Worm (Caenorhabditis elegans) whole organism, young adult: ENCODE results near the gene D2096.13.

ENCODE experiments used
- C06A6.2 ChIP-seq: fragments of 200-800 bp; sonication (Bioruptor generic); conservative IDR thresholded peaks from 2 replicates; pipeline ENCODE4 v1.3.6; 2022; ENCODE audit warnings: missing genetic modification characterization, missing compliant biosample characterization
- F23B12.7 ChIP-seq: sonication (generic microtip); optimal IDR thresholded peaks from 2 replicates; lab custom pipeline; 2017; ENCODE audit warnings: missing genetic modification characterization, mild to moderate bottlenecking, missing compliant biosample characterization, antibody characterized with exemption, moderate library complexity; ENCODE audit not compliant: insufficient read depth
- Y53F4B.3 ChIP-seq: fragments of 200-800 bp; sonication (Bioruptor generic); IDR thresholded peaks from 2 replicates; pipeline ENCODE4 v1.3.6; 2022; ENCODE audit warnings: missing genetic modification reagents, missing genetic modification characterization, missing compliant biosample characterization
- ama-1 ChIP-seq, 3 experiments: fragments of 150-350 bp in 1 of 3; sonication (generic microtip) in 2 of 3; optimal IDR thresholded peaks; 2 replicates each; lab custom pipeline; 2014 to 2018; ENCODE audit warnings: missing biosample characterization in 2 of 3, missing genetic modification characterization in 2 of 3, missing genetic modification reagents in 2 of 3
- dpl-1 ChIP-seq: fragments of 150-350 bp; optimal IDR thresholded peaks from 2 replicates; lab custom pipeline; 2014; ENCODE audit warnings: missing biosample characterization, missing genetic modification reagents, missing genetic modification characterization
- egl-18 ChIP-seq: fragments of 200-800 bp; sonication (Bioruptor generic); IDR thresholded peaks from 2 replicates; pipeline ENCODE4 v1.3.6; 2022; ENCODE audit warnings: missing genetic modification reagents, missing genetic modification characterization, missing compliant biosample characterization
- ets-4 ChIP-seq: fragments of 200-800 bp; sonication (Bioruptor generic); optimal IDR thresholded peaks from 2 replicates; lab custom pipeline; 2018; ENCODE audit warnings: mild to moderate bottlenecking, missing genetic modification characterization, missing compliant biosample characterization
- let-526 ChIP-seq: fragments of 200-800 bp; sonication (Bioruptor generic); IDR thresholded peaks from 2 replicates; pipeline ENCODE4 v1.3.6; 2022; ENCODE audit warnings: missing genetic modification reagents, missing genetic modification characterization, missing compliant biosample characterization
- lir-1 ChIP-seq: fragments of 200-800 bp; sonication (Bioruptor generic); conservative IDR thresholded peaks from 2 replicates; pipeline ENCODE4 v1.3.6; 2022; ENCODE audit warnings: missing genetic modification reagents, missing genetic modification characterization, missing compliant biosample characterization
- pha-4 ChIP-seq: fragments of 150-350 bp; sonication (generic microtip); optimal IDR thresholded peaks from 2 replicates; lab custom pipeline; 2014; ENCODE audit warnings: missing biosample characterization, missing genetic modification reagents, missing genetic modification characterization
- rcor-1 ChIP-seq: fragments of 200-800 bp; sonication (Bioruptor generic); IDR thresholded peaks from 2 replicates; pipeline ENCODE4 v1.3.6; 2022; ENCODE audit warnings: missing genetic modification reagents, missing genetic modification characterization, missing compliant biosample characterization
- snpc-4 ChIP-seq, 5 experiments: fragments of 150-350 bp in 1 of 5; sonication (generic microtip) in 4 of 5; optimal IDR thresholded peaks; 2 replicates each; lab custom pipeline; 2014 to 2018; ENCODE audit warnings: missing genetic modification characterization in 5 of 5, missing biosample characterization in 3 of 5, antibody characterized with exemption in 2 of 5, mild to moderate bottlenecking in 2 of 5, missing compliant biosample characterization in 2 of 5, missing genotype in 2 of 5, moderate library complexity in 2 of 5, missing genetic modification reagents in 1 of 5
- tbx-9 ChIP-seq: sonication (generic microtip); optimal IDR thresholded peaks from 2 replicates; lab custom pipeline; 2016; ENCODE audit warnings: borderline replicate concordance, missing genetic modification characterization, inconsistent platforms, missing compliant biosample characterization
- unc-62 ChIP-seq: fragments of 150-350 bp; optimal IDR thresholded peaks from 2 replicates; lab custom pipeline; 2014; ENCODE audit warnings: missing biosample characterization, missing genetic modification reagents, missing genetic modification characterization

DNA sequence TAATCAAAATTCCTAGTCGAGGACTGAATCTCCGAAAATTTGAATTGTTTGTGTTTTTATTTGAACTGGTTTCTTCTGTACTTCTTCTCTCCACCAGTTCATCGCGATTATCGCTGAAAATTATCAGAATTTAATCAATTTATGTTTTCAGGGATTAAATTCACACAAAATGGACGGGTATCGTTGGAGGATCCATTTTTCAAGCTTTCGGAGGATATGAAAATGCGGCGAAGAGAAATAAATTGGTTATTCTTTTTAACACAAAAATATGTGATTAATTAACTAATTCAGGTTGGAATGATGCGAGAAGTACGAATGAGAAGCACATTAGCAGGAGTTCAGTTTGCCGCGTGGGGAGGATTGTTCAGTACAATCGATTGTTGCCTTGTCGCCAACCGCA lies 38.0 kb upstream of the D2096.13 start, which contains the start of gene timm-17B.2:
- TF ChIP-seq dpl-1 (GFP tag; lab: Kevin White, UChicago) = no peak
- TF ChIP-seq ets-4 (GFP tag; lab: Kevin White, UChicago) = no peak
- no peak for TF ChIP-seq C06A6.2 (GFP tag; lab: Robert Waterston, UW)
- no peak for TF ChIP-seq unc-62 (GFP tag; lab: Kevin White, UChicago)
- no peak for TF ChIP-seq let-526
- no peak for TF ChIP-seq rcor-1 (GFP tag; lab: Robert Waterston, UW)
- TF ChIP-seq tbx-9 (tag; lab: Kevin White, UChicago) = no peak
- no peak for TF ChIP-seq pha-4 (tag; lab: Kevin White, UChicago)
- no peak for TF ChIP-seq ama-1 (optimal IDR thresholded peaks at IDR 0.05; lab: Kevin White, UChicago)
- no peak for TF ChIP-seq ama-1 (GFP tag; optimal IDR thresholded peaks at IDR 0.05; lab: Kevin White, UChicago)
- no peak for TF ChIP-seq F23B12.7 (tag; lab: Kevin White, UChicago)
- TF ChIP-seq Y53F4B.3 (GFP tag; lab: Robert Waterston, UW) = no peak
- no peak for TF ChIP-seq snpc-4 (GFP tag; optimal IDR thresholded peaks at IDR 0.05; lab: Kevin White, UChicago)
- no peak for TF ChIP-seq snpc-4 (tag; optimal IDR thresholded peaks at IDR 0.05; lab: Kevin White, UChicago)
- no peak for TF ChIP-seq egl-18 (GFP tag; lab: Robert Waterston, UW)
- no peak for TF ChIP-seq lir-1
